Fruit fly (Drosophila melanogaster): ENCODE data around the gene TrissinR.

Gene TrissinR

DNA sequence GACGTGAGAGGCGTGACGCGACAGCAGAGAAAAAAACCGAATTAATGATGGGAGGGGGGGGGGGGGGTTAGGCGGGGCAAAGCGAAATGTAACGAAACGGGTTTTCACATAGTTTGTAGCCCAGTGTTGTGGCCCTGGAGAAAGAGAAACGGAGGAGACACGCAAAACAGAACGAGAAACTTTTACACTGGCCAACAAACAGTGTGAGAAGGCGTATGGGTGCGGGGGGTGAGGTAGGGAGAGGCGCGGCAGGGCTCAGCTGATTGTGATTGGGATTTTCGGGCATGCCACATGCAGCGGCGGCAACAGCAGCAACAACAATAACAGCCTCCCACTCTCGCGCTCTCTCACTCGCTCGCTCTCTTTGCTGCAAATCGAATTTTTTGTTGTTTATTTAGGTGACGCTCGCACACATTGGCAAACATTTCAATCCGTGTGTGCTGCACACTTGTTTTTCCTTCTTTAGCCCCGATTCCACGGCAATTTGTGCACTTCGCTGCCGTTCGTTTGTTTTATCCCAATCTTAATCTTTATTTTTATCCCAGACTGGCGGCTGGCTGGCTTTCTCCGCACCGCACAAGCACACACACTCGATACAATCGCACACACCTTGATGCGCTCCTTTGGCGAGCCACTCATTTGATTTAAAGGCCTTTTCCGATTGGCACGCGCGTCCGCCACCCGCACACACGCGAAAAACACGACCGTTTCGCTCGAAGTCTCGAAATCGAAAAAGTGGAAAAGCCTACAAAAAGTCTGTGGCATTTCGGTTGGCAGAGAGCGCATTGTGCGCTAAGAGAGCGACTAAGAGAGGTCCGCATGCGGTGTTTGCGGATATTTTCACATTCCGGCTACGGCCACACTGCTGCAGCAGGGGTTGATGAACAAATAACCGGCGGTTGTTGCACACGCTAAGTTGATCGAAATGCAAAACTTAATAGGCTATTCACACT lies 24.1 kb upstream of the TrissinR start, which contains the start of gene CG9171 (continued):
- TF ChIP-seq Hsf (GFP tag; optimal IDR thresholded peaks at IDR 0.05) (peak; percentile 3), hkb (optimal IDR thresholded peaks at IDR 0.05) (no peak), hkb (GFP tag; IDR thresholded peaks at IDR 0.05) (peak; percentile 31; the same call in 1 of the 2 replicates), kah (GFP tag; optimal IDR thresholded peaks at IDR 0.05) (peak; percentile 45), Hey (tag; optimal IDR thresholded peaks at IDR 0.05) (peak; percentile 27), YL-1 (GFP tag; optimal IDR thresholded peaks at IDR 0.05) (peak; percentile 56), CG11504 (tag; optimal IDR thresholded peaks at IDR 0.05) (peak; percentile 57), ato (GFP tag; IDR thresholded peaks at IDR 0.05; ENCODE audit: partially characterized antibody) (no peak), sim (GFP tag; IDR thresholded peaks at IDR 0.05) (no peak), CG11696 (GFP tag; IDR thresholded peaks at IDR 0.05) (0 out of 2 replicates have a peak, but pooled peaks have one; percentile 51), Xrp1 (GFP tag; IDR thresholded peaks at IDR 0.05) (0 out of 2 replicates have a peak, but pooled peaks have one; percentile 9), pb (GFP tag; optimal IDR thresholded peaks at IDR 0.05) (peak; percentile 15), Atf-2 (GFP tag; optimal IDR thresholded peaks at IDR 0.05) (no peak), Bgb (GFP tag; IDR thresholded peaks at IDR 0.05; ENCODE audit: partially characterized antibody) (peak; percentile 63; the same call in 1 of the 2 replicates), CG13624 (GFP tag; optimal IDR thresholded peaks at IDR 0.05) (no peak), Dip2 (GFP tag; IDR thresholded peaks at IDR 0.05) (no peak), luna (GFP tag; optimal IDR thresholded peaks at IDR 0.05) (no peak), CG10565 (GFP tag; optimal IDR thresholded peaks at IDR 0.05) (no peak), tin (GFP tag; optimal IDR thresholded peaks at IDR 0.05) (peak; percentile 23), CG6272 (GFP tag; IDR thresholded peaks at IDR 0.05) (no peak), nom (GFP tag; optimal IDR thresholded peaks at IDR 0.05) (peak; percentile 64), CG10959 (GFP tag; IDR thresholded peaks at IDR 0.05) (no peak), onecut (GFP tag; IDR thresholded peaks at IDR 0.05) (0 out of 2 replicates have a peak, but pooled peaks have one; percentile 3), CG7786 (GFP tag; optimal IDR thresholded peaks at IDR 0.05) (no peak), CG11085 (GFP tag; IDR thresholded peaks at IDR 0.05) (no peak), Oaz (GFP tag; IDR thresholded peaks at IDR 0.05) (no peak), da (GFP tag; optimal IDR thresholded peaks at IDR 0.05) (no peak), run (tag; optimal IDR thresholded peaks at IDR 0.05) (no peak), Sox100B (GFP tag; optimal IDR thresholded peaks at IDR 0.05) (no peak), CG15011 (GFP tag; optimal IDR thresholded peaks at IDR 0.05) (no peak), CG34376 (GFP tag; optimal IDR thresholded peaks at IDR 0.05) (peak; percentile 62), CG12769 (tag; optimal IDR thresholded peaks at IDR 0.05) (peak; percentile 75), lmd (GFP tag; IDR thresholded peaks at IDR 0.05) (peak; percentile 34; the same call in 1 of the 2 replicates), Dip3 (GFP tag; optimal IDR thresholded peaks at IDR 0.05) (no peak), CG33213 (GFP tag; optimal IDR thresholded peaks at IDR 0.05) (peak; percentile 73), jing (GFP tag; optimal IDR thresholded peaks at IDR 0.05) (no peak), Ravus (GFP tag; IDR thresholded peaks at IDR 0.05) (no peak), CG32532 (GFP tag; IDR thresholded peaks at IDR 0.05) (peak; percentile 28; the same call in 1 of the 2 replicates), Spps (tag; optimal IDR thresholded peaks at IDR 0.05) (no peak), sob (GFP tag; IDR thresholded peaks at IDR 0.05) (peak; percentile 45), wdn (GFP tag; IDR thresholded peaks at IDR 0.05) (no peak), Mes4 (GFP tag; optimal IDR thresholded peaks at IDR 0.05) (no peak), sisA (GFP tag; IDR thresholded peaks at IDR 0.05) (no peak), Bteb2 (GFP tag; optimal IDR thresholded peaks at IDR 0.05) (no peak), fd3F (GFP tag; optimal IDR thresholded peaks at IDR 0.05) (no peak), Six4 (GFP tag; optimal IDR thresholded peaks at IDR 0.05) (no peak), CG5245 (GFP tag; optimal IDR thresholded peaks at IDR 0.05) (no peak), CG1792 (GFP tag; optimal IDR thresholded peaks at IDR 0.05) (no peak), HmgZ (tag; optimal IDR thresholded peaks at IDR 0.05) (peak; percentile 35), Drgx (GFP tag; IDR thresholded peaks at IDR 0.05) (peak; percentile 32; the same call in 1 of the 2 replicates)
